Worm (Caenorhabditis elegans): ENCODE data around the gene fbxb-107.

Gene fbxb-107

DNA sequence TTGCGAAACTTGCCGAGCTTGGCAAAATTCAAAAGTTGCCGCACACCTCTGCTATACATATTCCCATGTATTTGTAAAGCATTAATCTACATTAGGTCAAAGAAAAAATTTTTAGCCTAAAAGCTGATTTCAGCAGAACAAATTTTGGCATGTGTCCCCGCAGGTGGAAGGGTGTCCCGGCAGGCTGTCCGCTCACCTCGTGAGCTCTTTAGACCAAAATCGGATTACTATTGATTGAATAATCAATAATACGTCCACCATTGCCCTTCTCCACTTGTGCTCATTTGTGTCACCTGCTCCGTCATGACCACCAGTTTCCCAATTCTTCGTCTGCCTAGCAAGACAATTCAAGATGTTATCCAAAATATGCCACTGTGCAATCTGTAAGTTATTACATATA is at the start of gene fbxb-107:
Gene fbxb-107, plus strand, starts transcription at position 297 of the 400 bp plus-strand sequence.
- no peak for TF ChIP-seq ceh-13 (GFP tag; optimal IDR thresholded peaks at IDR 0.05)
- TF ChIP-seq ceh-36 (tag; optimal IDR thresholded peaks at IDR 0.05), result no peak
- TF ChIP-seq scrt-1 (GFP tag; IDR thresholded peaks at IDR 0.05), result no peak
- no peak for TF ChIP-seq tbx-11 (GFP tag; IDR thresholded peaks at IDR 0.05)
- TF ChIP-seq F13C5.2 (tag; optimal IDR thresholded peaks at IDR 0.05), result no peak
- TF ChIP-seq ama-1 (optimal IDR thresholded peaks at IDR 0.05), result no peak
- no peak for TF ChIP-seq flt-1 (GFP tag; IDR thresholded peaks at IDR 0.05)
- TF ChIP-seq tbx-37 (GFP tag; conservative IDR thresholded peaks at IDR 0.05), result no peak
- no peak for TF ChIP-seq aly-1 (tag; optimal IDR thresholded peaks at IDR 0.05)
- no peak for TF ChIP-seq hnd-1 (tag; optimal IDR thresholded peaks at IDR 0.05)
- TF ChIP-seq hmbx-1 (tag; optimal IDR thresholded peaks at IDR 0.05), result no peak
- no peak for TF ChIP-seq tra-4 (tag; optimal IDR thresholded peaks at IDR 0.05)
- no peak for TF ChIP-seq pes-1 (GFP tag; IDR thresholded peaks at IDR 0.05)
- TF ChIP-seq B0310.2 (tag; optimal IDR thresholded peaks at IDR 0.05), result no peak

DNA sequence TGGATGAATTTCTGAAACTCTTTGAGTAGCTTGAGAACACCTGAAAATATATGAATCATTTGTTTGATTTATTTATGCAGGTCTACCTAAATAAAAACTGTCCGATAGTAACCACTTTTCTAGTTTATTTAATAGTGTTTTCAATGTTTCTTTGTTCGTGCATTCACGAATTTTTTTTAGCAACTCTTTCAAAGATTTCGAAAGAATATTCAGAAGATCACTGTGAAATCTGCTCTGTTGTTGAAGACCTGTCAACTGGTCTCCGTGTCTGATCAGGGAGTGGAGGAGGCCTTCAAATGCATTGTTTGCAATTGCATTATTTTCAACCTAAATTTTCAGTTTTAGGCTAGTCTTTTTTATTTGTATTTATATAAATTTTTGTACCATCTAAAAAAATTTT is 48.6 kb upstream of the fbxb-107 start, which contains the start of gene T05A8.1:
Gene T05A8.1, minus strand, starts transcription at position 101 of the 400 bp plus-strand sequence.
- no peak for TF ChIP-seq pes-1 (GFP tag; IDR thresholded peaks at IDR 0.05)
- no peak for TF ChIP-seq ets-7 (tag; optimal IDR thresholded peaks at IDR 0.05)
- TF ChIP-seq tbx-37 (GFP tag; conservative IDR thresholded peaks at IDR 0.05), result no peak
- TF ChIP-seq flt-1 (GFP tag; IDR thresholded peaks at IDR 0.05), result no peak
- no peak for TF ChIP-seq hnd-1 (tag; optimal IDR thresholded peaks at IDR 0.05)
- TF ChIP-seq ama-1 (optimal IDR thresholded peaks at IDR 0.05), result no peak
- TF ChIP-seq F13C5.2 (tag; optimal IDR thresholded peaks at IDR 0.05), result no peak
- TF ChIP-seq sea-1 (GFP tag; conservative IDR thresholded peaks at IDR 0.05), result no peak

DNA sequence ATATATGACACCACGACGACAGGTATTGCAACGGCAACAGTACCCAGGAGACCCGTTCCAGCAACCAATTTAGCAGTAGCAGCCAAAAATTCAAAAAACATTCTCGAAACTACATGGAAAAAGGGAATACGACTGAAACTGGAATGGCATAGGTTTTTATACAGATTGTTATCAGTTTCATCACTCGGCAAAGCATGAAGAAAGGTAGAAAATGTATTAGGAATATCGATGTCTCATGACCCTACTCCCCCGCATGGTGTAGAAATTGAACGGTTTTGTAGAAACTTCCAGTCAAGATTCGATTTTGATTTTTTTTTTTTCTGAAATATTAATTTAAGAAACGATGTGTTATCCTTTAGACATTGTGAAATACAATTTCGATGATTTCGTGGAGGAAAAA is 47.7 kb upstream of the fbxb-107 start, which contains the start of gene T05A8.2:
Gene T05A8.2, minus strand, starts transcription at position 101 of the 400 bp plus-strand sequence.
- TF ChIP-seq ets-7 (tag; optimal IDR thresholded peaks at IDR 0.05) (no peak), hnd-1 (tag; optimal IDR thresholded peaks at IDR 0.05) (no peak), ceh-13 (GFP tag; optimal IDR thresholded peaks at IDR 0.05) (no peak), tbx-11 (GFP tag; IDR thresholded peaks at IDR 0.05) (no peak), ceh-36 (tag; optimal IDR thresholded peaks at IDR 0.05) (no peak), aly-1 (tag; optimal IDR thresholded peaks at IDR 0.05) (no peak), tbx-37 (GFP tag; conservative IDR thresholded peaks at IDR 0.05) (no peak), pes-1 (GFP tag; IDR thresholded peaks at IDR 0.05) (no peak), scrt-1 (GFP tag; IDR thresholded peaks at IDR 0.05) (no peak), hmbx-1 (tag; optimal IDR thresholded peaks at IDR 0.05) (no peak), flt-1 (GFP tag; IDR thresholded peaks at IDR 0.05) (no peak), ama-1 (optimal IDR thresholded peaks at IDR 0.05) (no peak)

DNA sequence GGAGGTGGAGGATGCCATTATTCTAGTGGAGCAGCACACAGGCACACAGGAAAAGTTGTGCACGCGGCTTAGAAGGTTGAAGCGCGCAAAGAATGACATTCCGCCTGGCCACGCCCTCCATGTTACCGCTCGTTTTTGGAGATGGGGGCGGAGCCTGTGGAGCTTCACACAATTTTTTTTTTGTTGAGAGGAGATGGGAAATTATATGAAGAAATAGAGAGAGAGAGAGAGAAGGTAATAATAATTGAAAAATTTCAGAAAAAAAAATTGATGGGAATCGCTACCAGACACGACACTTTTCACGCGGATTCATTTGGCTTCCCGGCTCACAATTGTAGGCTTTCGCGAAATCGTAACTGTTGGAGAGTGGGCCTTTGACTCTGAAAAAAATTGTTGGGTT is 41.2 kb upstream of the fbxb-107 start, which contains the start of gene T05A8.3:
Gene T05A8.3, minus strand, starts transcription at position 101 of the 400 bp plus-strand sequence.
- TF ChIP-seq B0310.2 (tag; optimal IDR thresholded peaks at IDR 0.05), result no peak
- TF ChIP-seq sea-1 (GFP tag; conservative IDR thresholded peaks at IDR 0.05), result no peak
- no peak for TF ChIP-seq ceh-36 (tag; optimal IDR thresholded peaks at IDR 0.05)
- TF ChIP-seq F13C5.2 (tag; optimal IDR thresholded peaks at IDR 0.05), result no peak

DNA sequence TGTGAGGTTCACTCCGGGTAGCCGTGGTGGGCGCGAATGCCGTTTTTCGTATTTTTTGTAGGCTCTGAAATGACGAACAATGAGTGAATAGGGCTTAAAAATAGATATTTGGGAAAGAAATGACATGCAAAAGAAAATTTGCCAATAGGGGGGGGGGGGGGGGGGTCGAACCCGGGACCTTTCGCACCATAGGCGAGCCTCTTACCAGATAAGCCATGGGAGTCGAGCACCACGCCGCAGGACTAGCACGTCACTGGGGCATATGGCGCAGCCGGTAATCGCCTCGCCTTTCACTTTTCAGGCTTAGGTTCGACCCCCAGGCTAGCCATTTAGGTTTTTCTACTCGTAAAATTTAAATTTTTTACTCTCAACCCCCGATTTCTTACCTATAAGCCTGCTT is 39.4 kb upstream of the fbxb-107 start:
- no peak for TF ChIP-seq ets-7 (tag; optimal IDR thresholded peaks at IDR 0.05)

DNA sequence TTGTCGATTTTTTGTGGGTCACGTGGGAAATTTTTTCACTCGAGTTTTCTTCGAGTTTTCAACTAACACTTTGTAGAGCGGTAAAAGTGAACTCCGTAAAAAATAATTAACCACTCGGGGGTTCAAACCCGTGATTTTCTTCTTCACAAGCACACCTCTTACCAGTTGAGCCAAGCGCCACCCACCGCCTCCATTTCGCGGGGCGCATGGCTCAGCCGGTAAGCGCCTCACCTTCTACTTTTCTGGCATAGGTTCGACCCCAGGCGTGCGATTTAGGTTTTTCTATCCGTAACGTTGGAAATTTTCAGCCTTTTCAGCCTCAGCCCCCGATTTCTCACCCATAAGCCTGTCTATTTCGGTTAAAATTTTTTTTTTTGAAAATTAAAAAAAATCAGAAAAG is 36.6 kb upstream of the fbxb-107 start:
- TF ChIP-seq tra-4 (tag; optimal IDR thresholded peaks at IDR 0.05), result no peak
- no peak for TF ChIP-seq sea-1 (GFP tag; conservative IDR thresholded peaks at IDR 0.05)
- no peak for TF ChIP-seq F13C5.2 (tag; optimal IDR thresholded peaks at IDR 0.05)
- no peak for TF ChIP-seq flt-1 (GFP tag; IDR thresholded peaks at IDR 0.05)

DNA sequence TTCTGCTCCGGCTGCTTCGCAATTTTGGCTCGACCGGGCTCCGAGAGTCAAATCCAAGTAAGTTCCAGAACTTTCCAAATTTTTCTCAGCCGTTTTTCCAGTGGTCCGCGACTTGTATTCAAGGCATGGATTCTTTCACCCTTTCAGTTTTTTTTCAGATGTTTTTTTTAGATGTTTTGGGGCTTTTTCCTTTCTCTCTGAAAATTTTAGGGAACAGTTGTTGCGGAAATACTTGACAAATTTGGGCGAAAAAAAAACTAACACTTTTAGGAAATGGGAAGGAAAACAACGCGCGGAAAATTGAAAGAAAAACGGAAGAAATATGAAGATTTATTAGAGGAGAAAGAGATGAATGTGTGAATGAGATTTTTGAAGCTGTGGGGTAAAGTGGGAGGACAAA is 33.0 kb upstream of the fbxb-107 start, which contains the start of the genes T05A8.11 and nep-2:
Gene T05A8.11, minus strand, starts transcription at position 101 of the 400 bp plus-strand sequence.
Gene nep-2, minus strand, starts transcription at position 192 of the 400 bp plus-strand sequence.
- TF ChIP-seq tbx-37 (GFP tag; conservative IDR thresholded peaks at IDR 0.05) (no peak), F13C5.2 (tag; optimal IDR thresholded peaks at IDR 0.05) (no peak), ceh-36 (tag; optimal IDR thresholded peaks at IDR 0.05) (no peak), tra-4 (tag; optimal IDR thresholded peaks at IDR 0.05) (no peak), pes-1 (GFP tag; IDR thresholded peaks at IDR 0.05) (no peak), hmbx-1 (tag; optimal IDR thresholded peaks at IDR 0.05) (no peak), ceh-13 (GFP tag; optimal IDR thresholded peaks at IDR 0.05) (no peak), tbx-11 (GFP tag; IDR thresholded peaks at IDR 0.05) (no peak), hmg-4 (GFP tag; optimal IDR thresholded peaks at IDR 0.05) (no peak), B0310.2 (tag; optimal IDR thresholded peaks at IDR 0.05) (no peak), hnd-1 (tag; optimal IDR thresholded peaks at IDR 0.05) (no peak), ets-7 (tag; optimal IDR thresholded peaks at IDR 0.05) (no peak), flt-1 (GFP tag; IDR thresholded peaks at IDR 0.05) (no peak), aly-1 (tag; optimal IDR thresholded peaks at IDR 0.05) (no peak), ama-1 (optimal IDR thresholded peaks at IDR 0.05) (no peak), sea-1 (GFP tag; conservative IDR thresholded peaks at IDR 0.05) (no peak), scrt-1 (GFP tag; IDR thresholded peaks at IDR 0.05) (no peak)

DNA sequence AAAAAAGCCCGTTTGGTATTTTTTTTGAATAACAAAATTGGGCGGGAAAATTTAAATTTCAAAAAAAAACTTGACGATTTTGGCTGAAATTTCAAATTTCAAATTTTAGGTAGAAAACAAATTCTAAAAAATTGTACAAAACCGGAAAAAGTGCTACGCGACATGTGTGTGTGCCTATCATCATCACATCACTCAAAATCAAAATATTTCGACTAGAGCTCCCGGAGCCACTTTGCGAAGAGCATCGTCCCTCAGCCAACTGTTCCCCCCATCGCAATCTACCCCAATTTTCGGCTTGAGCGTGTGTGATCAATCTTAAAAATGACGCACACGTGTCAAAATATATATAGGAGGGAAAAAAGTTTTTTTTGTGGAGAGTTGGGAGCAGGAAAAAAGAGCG is 31.8 kb upstream of the fbxb-107 start:
- TF ChIP-seq hmbx-1 (tag; optimal IDR thresholded peaks at IDR 0.05) (no peak), B0310.2 (tag; optimal IDR thresholded peaks at IDR 0.05) (no peak), ceh-36 (tag; optimal IDR thresholded peaks at IDR 0.05) (no peak), tbx-11 (GFP tag; IDR thresholded peaks at IDR 0.05) (no peak), scrt-1 (GFP tag; IDR thresholded peaks at IDR 0.05) (no peak), tbx-37 (GFP tag; conservative IDR thresholded peaks at IDR 0.05) (no peak), aly-1 (tag; optimal IDR thresholded peaks at IDR 0.05) (no peak), hmg-4 (GFP tag; optimal IDR thresholded peaks at IDR 0.05) (no peak), pes-1 (GFP tag; IDR thresholded peaks at IDR 0.05) (no peak), tra-4 (tag; optimal IDR thresholded peaks at IDR 0.05) (no peak), hnd-1 (tag; optimal IDR thresholded peaks at IDR 0.05) (no peak), ets-7 (tag; optimal IDR thresholded peaks at IDR 0.05) (no peak), sea-1 (GFP tag; conservative IDR thresholded peaks at IDR 0.05) (no peak), flt-1 (GFP tag; IDR thresholded peaks at IDR 0.05) (no peak), F13C5.2 (tag; optimal IDR thresholded peaks at IDR 0.05) (no peak), ama-1 (optimal IDR thresholded peaks at IDR 0.05) (no peak), ceh-13 (GFP tag; optimal IDR thresholded peaks at IDR 0.05) (no peak)

Data from whole organism, early embryonic.